Worm (Caenorhabditis elegans) whole organism, young adult: ENCODE results near the gene ttr-5.
A peak's percentile ranks its signal among the peaks of the same experiment; 100 is the strongest.

Experiments
- C17E4.6 ChIP-seq: fragments of 200-800 bp; sonication (Bioruptor generic); IDR thresholded peaks from 2 replicates; pipeline ENCODE4 v1.3.6; 2022; ENCODE audit warnings: missing genetic modification reagents, missing genetic modification characterization, missing compliant biosample characterization
- F10E7.11 ChIP-seq: sonication (generic microtip); optimal IDR thresholded peaks from 2 replicates; lab custom pipeline; 2017; ENCODE audit warnings: mild to moderate bottlenecking, missing genetic modification characterization, moderate library complexity, missing compliant biosample characterization
- F37B4.10 ChIP-seq: fragments of 200-800 bp; sonication (Bioruptor generic); IDR thresholded peaks from 2 replicates; pipeline ENCODE4 v1.3.6; 2022; ENCODE audit warnings: missing genetic modification characterization, missing compliant biosample characterization
- F57A8.1 ChIP-seq: fragments of 200-800 bp; sonication (Bioruptor generic); optimal IDR thresholded peaks from 2 replicates; lab custom pipeline; 2018; ENCODE audit warnings: mild to moderate bottlenecking, missing genetic modification characterization, moderate library complexity, missing compliant biosample characterization
- Y53F4B.3 ChIP-seq: fragments of 200-800 bp; sonication (Bioruptor generic); IDR thresholded peaks from 2 replicates; pipeline ENCODE4 v1.3.6; 2022; ENCODE audit warnings: missing genetic modification reagents, missing genetic modification characterization, missing compliant biosample characterization
- Y95B8A.8 ChIP-seq: fragments of 200-800 bp; sonication (Bioruptor generic); IDR thresholded peaks from 2 replicates; pipeline ENCODE4 v1.3.6; 2022; ENCODE audit warnings: missing genetic modification reagents, missing genetic modification characterization, missing compliant biosample characterization
- atf-7 ChIP-seq: sonication (generic microtip); optimal IDR thresholded peaks from 2 replicates; lab custom pipeline; 2017; ENCODE audit warnings: mild to moderate bottlenecking, missing genetic modification characterization, missing compliant biosample characterization
- attf-5 ChIP-seq: fragments of 200-800 bp; sonication (Bioruptor generic); optimal IDR thresholded peaks from 2 replicates; lab custom pipeline; 2018; ENCODE audit warnings: mild to moderate bottlenecking, missing genetic modification characterization, missing compliant biosample characterization
- cebp-1 ChIP-seq, 2 experiments: fragments of 200-800 bp in 1 of 2; sonication (Bioruptor generic) in 1 of 2; sonication (generic microtip) in 1 of 2; IDR thresholded peaks in 1 of 2; optimal IDR thresholded peaks in 1 of 2; 2 replicates each; pipeline versions ENCODE4 v1.3.6 to Lab custom; 2017 to 2022; ENCODE audit warnings: missing compliant biosample characterization in 2 of 2, missing genetic modification characterization in 2 of 2, mild to moderate bottlenecking in 1 of 2, missing genetic modification reagents in 1 of 2, moderate library complexity in 1 of 2
- ceh-100 ChIP-seq: fragments of 200-800 bp; sonication (Bioruptor generic); IDR thresholded peaks from 2 replicates; pipeline ENCODE4 v1.3.6; 2022; ENCODE audit warnings: missing genetic modification reagents, missing genetic modification characterization, missing compliant biosample characterization
- die-1 ChIP-seq: sonication (generic microtip); optimal IDR thresholded peaks from 2 replicates; lab custom pipeline; 2016; ENCODE audit warnings: missing genotype, mild to moderate bottlenecking, missing genetic modification characterization, missing compliant biosample characterization
- dox-1 ChIP-seq: fragments of 200-800 bp; sonication (Bioruptor generic); IDR thresholded peaks from 2 replicates; pipeline ENCODE4 v1.3.6; 2022; ENCODE audit warnings: missing genetic modification reagents, missing genetic modification characterization, missing compliant biosample characterization
- dpl-1 ChIP-seq: fragments of 150-350 bp; optimal IDR thresholded peaks from 2 replicates; lab custom pipeline; 2014; ENCODE audit warnings: missing biosample characterization, missing genetic modification reagents, missing genetic modification characterization
- egl-44 ChIP-seq: fragments of 200-800 bp; sonication (Bioruptor generic); IDR thresholded peaks from 2 replicates; pipeline ENCODE4 v1.3.6; 2022; ENCODE audit warnings: missing genetic modification reagents, missing genetic modification characterization, missing compliant biosample characterization
- ets-4 ChIP-seq: fragments of 200-800 bp; sonication (Bioruptor generic); optimal IDR thresholded peaks from 2 replicates; lab custom pipeline; 2018; ENCODE audit warnings: mild to moderate bottlenecking, missing genetic modification characterization, missing compliant biosample characterization
- hrde-1 ChIP-seq: sonication (generic microtip); optimal IDR thresholded peaks from 2 replicates; lab custom pipeline; 2016; ENCODE audit warnings: missing genetic modification characterization, mild to moderate bottlenecking, missing compliant biosample characterization, moderate library complexity, missing genotype, missing genetic modification reagents, borderline replicate concordance
- let-526 ChIP-seq: fragments of 200-800 bp; sonication (Bioruptor generic); IDR thresholded peaks from 2 replicates; pipeline ENCODE4 v1.3.6; 2022; ENCODE audit warnings: missing genetic modification reagents, missing genetic modification characterization, missing compliant biosample characterization
- let-607 ChIP-seq, 2 experiments: fragments of 200-800 bp in 1 of 2; sonication (Bioruptor generic) in 1 of 2; sonication (generic microtip) in 1 of 2; optimal IDR thresholded peaks; 2 replicates each; lab custom pipeline; 2016 to 2018; ENCODE audit warnings: mild to moderate bottlenecking in 2 of 2, missing compliant biosample characterization in 2 of 2, missing genetic modification characterization in 2 of 2, moderate library complexity in 2 of 2, missing genotype in 1 of 2
- lin-26 ChIP-seq: fragments of 200-800 bp; sonication (Bioruptor generic); IDR thresholded peaks from 2 replicates; pipeline ENCODE4 v1.3.6; 2022; ENCODE audit warnings: missing genetic modification reagents, missing genetic modification characterization, missing compliant biosample characterization
- lin-54 ChIP-seq: fragments of 200-800 bp; sonication (Bioruptor generic); optimal IDR thresholded peaks from 2 replicates; lab custom pipeline; 2018; ENCODE audit warnings: mild to moderate bottlenecking, missing genetic modification characterization, missing compliant biosample characterization
- lir-1 ChIP-seq: fragments of 200-800 bp; sonication (Bioruptor generic); conservative IDR thresholded peaks from 2 replicates; pipeline ENCODE4 v1.3.6; 2022; ENCODE audit warnings: missing genetic modification reagents, missing genetic modification characterization, missing compliant biosample characterization
- lsl-1 ChIP-seq: fragments of 200-800 bp; sonication (Bioruptor generic); optimal IDR thresholded peaks from 2 replicates; lab custom pipeline; 2018; ENCODE audit warnings: mild to moderate bottlenecking, missing genetic modification characterization, moderate library complexity, missing compliant biosample characterization
- mes-4 ChIP-seq: sonication (generic microtip); optimal IDR thresholded peaks from 2 replicates; lab custom pipeline; 2016; ENCODE audit warnings: missing genotype, missing genetic modification characterization, missing compliant biosample characterization
- nfya-2 ChIP-seq: fragments of 200-800 bp; sonication (Bioruptor generic); IDR thresholded peaks from 2 replicates; pipeline ENCODE4 v1.3.6; 2022; ENCODE audit warnings: missing genetic modification reagents, missing genetic modification characterization, missing compliant biosample characterization
- nhr-179 ChIP-seq: sonication (generic microtip); optimal IDR thresholded peaks from 2 replicates; lab custom pipeline; 2016; ENCODE audit warnings: mild to moderate bottlenecking, missing genetic modification characterization, missing compliant biosample characterization
- nhr-80 ChIP-seq: sonication (generic microtip); optimal IDR thresholded peaks from 2 replicates; lab custom pipeline; 2016; ENCODE audit warnings: missing genetic modification characterization, missing compliant biosample characterization
- nhr-90 ChIP-seq: sonication (generic microtip); optimal IDR thresholded peaks from 2 replicates; lab custom pipeline; 2016; ENCODE audit warnings: missing genotype, mild to moderate bottlenecking, missing genetic modification characterization, missing compliant biosample characterization
- snpc-1.3 ChIP-seq: sonication (generic microtip); optimal IDR thresholded peaks from 2 replicates; lab custom pipeline; 2017; ENCODE audit warnings: missing genetic modification characterization, mild to moderate bottlenecking, missing compliant biosample characterization, antibody characterized with exemption, moderate library complexity, missing genotype, missing genetic modification reagents; ENCODE audit not compliant: insufficient read depth
- somi-1 ChIP-seq: fragments of 200-800 bp; sonication (Bioruptor generic); optimal IDR thresholded peaks from 2 replicates; lab custom pipeline; 2018; ENCODE audit warnings: mild to moderate bottlenecking, missing genetic modification characterization, missing compliant biosample characterization
- sptf-2 ChIP-seq: fragments of 200-800 bp; sonication (Bioruptor generic); optimal IDR thresholded peaks from 2 replicates; lab custom pipeline; 2018; ENCODE audit warnings: mild to moderate bottlenecking, missing genetic modification characterization, missing compliant biosample characterization
- tbp1 ChIP-seq: fragments of 200-800 bp; sonication (Bioruptor generic); optimal IDR thresholded peaks from 2 replicates; lab custom pipeline; 2018; ENCODE audit warnings: mild to moderate bottlenecking, missing genetic modification characterization, missing compliant biosample characterization
- tbx-9 ChIP-seq: sonication (generic microtip); optimal IDR thresholded peaks from 2 replicates; lab custom pipeline; 2016; ENCODE audit warnings: borderline replicate concordance, missing genetic modification characterization, inconsistent platforms, missing compliant biosample characterization
- tlf-1 ChIP-seq: fragments of 200-800 bp; sonication (Bioruptor generic); optimal IDR thresholded peaks from 2 replicates; lab custom pipeline; 2018; ENCODE audit warnings: mild to moderate bottlenecking, missing genetic modification characterization, missing compliant biosample characterization
- unc-62 ChIP-seq: fragments of 150-350 bp; optimal IDR thresholded peaks from 2 replicates; lab custom pipeline; 2014; ENCODE audit warnings: missing biosample characterization, missing genetic modification reagents, missing genetic modification characterization
- ztf-18 ChIP-seq: sonication (generic microtip); optimal IDR thresholded peaks from 2 replicates; lab custom pipeline; 2016; ENCODE audit warnings: missing genotype, mild to moderate bottlenecking, missing genetic modification characterization, missing compliant biosample characterization
- ztf-22 ChIP-seq: fragments of 200-800 bp; sonication (Bioruptor generic); optimal IDR thresholded peaks from 2 replicates; lab custom pipeline; 2018; ENCODE audit warnings: mild to moderate bottlenecking, missing genetic modification characterization, moderate library complexity, missing compliant biosample characterization
- ztf-26 ChIP-seq: sonication (generic microtip); optimal IDR thresholded peaks from 2 replicates; lab custom pipeline; 2017; ENCODE audit warnings: missing genetic modification characterization, missing compliant biosample characterization

Gene ttr-5

ce11 chrIII:9329790-9330366 lies at the start of gene ttr-5:
Gene ttr-5, plus strand, starts transcription at chrIII:9330316.
- TF ChIP-seq sptf-2 (GFP tag; lab: Kevin White, UChicago) (no peak), tbx-9 (tag; lab: Kevin White, UChicago) (no peak), F57A8.1 (GFP tag; lab: Kevin White, UChicago) (no peak), ztf-26 (no peak), Y53F4B.3 (GFP tag; lab: Robert Waterston, UW) (no peak), mes-4 (tag; lab: Kevin White, UChicago) (no peak), ztf-22 (GFP tag; lab: Kevin White, UChicago) (no peak), Y95B8A.8 (GFP tag; lab: Robert Waterston, UW) (no peak), die-1 (tag; lab: Kevin White, UChicago) (no peak), nfya-2 (GFP tag; lab: Robert Waterston, UW) (no peak), dpl-1 (GFP tag; lab: Kevin White, UChicago) (no peak), ceh-100 (GFP tag; lab: Robert Waterston, UW) (no peak)

ce11 chrIII:9281480-9281879 lies 48.6 kb upstream of the ttr-5 start, which contains the start of gene fozi-1:
Gene fozi-1, plus strand, starts transcription at chrIII:9281780.
- no peak for TF ChIP-seq F57A8.1 (GFP tag; lab: Kevin White, UChicago)
- no peak for TF ChIP-seq cebp-1 (GFP tag; IDR thresholded peaks at IDR 0.05; lab: Robert Waterston, UW)
- no peak for TF ChIP-seq cebp-1 (tag; optimal IDR thresholded peaks at IDR 0.05; lab: Kevin White, UChicago)
- TF ChIP-seq hrde-1 (tag; lab: Kevin White, UChicago) = no peak
- no peak for TF ChIP-seq nhr-90 (tag; lab: Kevin White, UChicago)
- no peak for TF ChIP-seq ztf-18 (tag; lab: Kevin White, UChicago)
- TF ChIP-seq unc-62 (GFP tag; lab: Kevin White, UChicago) = no peak
- TF ChIP-seq tbp1 (GFP tag; lab: Kevin White, UChicago) = no peak
- TF ChIP-seq egl-44 (GFP tag; lab: Robert Waterston, UW) = no peak
- TF ChIP-seq lir-1 = no peak
- no peak for TF ChIP-seq snpc-1.3
- TF ChIP-seq ceh-100 (GFP tag; lab: Robert Waterston, UW) = no peak
- no peak for TF ChIP-seq somi-1 (GFP tag; lab: Kevin White, UChicago)
- no peak for TF ChIP-seq F37B4.10 (GFP tag; lab: Robert Waterston, UW)
- no peak for TF ChIP-seq C17E4.6 (GFP tag; lab: Robert Waterston, UW)
- TF ChIP-seq lsl-1 = no peak

ce11 chrIII:9288540-9288939 lies 41.6 kb upstream of the ttr-5 start:
- no peak for TF ChIP-seq lin-54 (GFP tag; lab: Kevin White, UChicago)
- TF ChIP-seq cebp-1 (GFP tag; IDR thresholded peaks at IDR 0.05; lab: Robert Waterston, UW) = no peak
- TF ChIP-seq cebp-1 (tag; optimal IDR thresholded peaks at IDR 0.05; lab: Kevin White, UChicago) = no peak
- TF ChIP-seq lin-26 = no peak
- peak; percentile 43 for TF ChIP-seq nhr-80

ce11 chrIII:9289815-9290214 lies 40.3 kb upstream of the ttr-5 start:
- TF ChIP-seq tlf-1 (GFP tag; lab: Kevin White, UChicago) (peak; percentile 4), nhr-179 (tag; lab: Kevin White, UChicago) (no peak), atf-7 (tag; lab: Kevin White, UChicago) (peak; percentile 65), nhr-90 (tag; lab: Kevin White, UChicago) (peak; percentile 8), nhr-80 (peak; percentile 99), ets-4 (peak; percentile 31), ztf-22 (GFP tag; lab: Kevin White, UChicago) (peak; percentile 46), let-526 (GFP tag; lab: Robert Waterston, UW) (no peak), let-607 (tag; optimal IDR thresholded peaks at IDR 0.05; lab: Kevin White, UChicago) (peak; percentile 42 to 50), dox-1 (GFP tag; lab: Robert Waterston, UW) (peak; percentile 65), attf-5 (GFP tag; lab: Kevin White, UChicago) (peak; percentile 28), F10E7.11 (tag; lab: Kevin White, UChicago) (no peak)
- TF ChIP-seq, all 124 proteins: peak for 9
